Worm (Caenorhabditis elegans): ENCODE data around the gene F48G7.10.
A peak's percentile ranks its signal among the peaks of the same experiment; 100 is the strongest.

The F48G7.10 gene

DNA sequence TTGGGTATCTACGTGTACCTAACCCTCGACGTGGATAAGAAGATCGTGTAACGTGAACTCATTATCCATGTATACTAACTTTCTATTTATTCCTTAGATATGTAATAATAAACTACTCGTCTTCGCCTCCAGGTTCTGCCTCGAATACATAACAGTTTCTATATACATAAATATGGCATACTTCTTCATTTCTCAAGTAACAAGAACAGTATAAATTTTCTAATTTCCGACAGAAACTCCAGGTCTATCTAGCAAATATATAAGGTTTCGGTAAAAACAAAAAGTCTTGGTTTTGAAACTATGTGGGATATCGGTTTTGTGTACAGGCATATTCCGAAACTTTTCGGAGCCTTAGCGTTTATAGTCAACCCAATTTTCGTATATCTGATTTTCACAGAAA, 3.6 kb upstream of the F48G7.10 start, which contains the start of gene srj-37:
Gene srj-37 (plus strand): TSS at position 301 of the 400 bp plus-strand sequence.
- TF ChIP-seq nhr-12 (tag; optimal IDR thresholded peaks at IDR 0.05) (no peak), vab-15 (tag; optimal IDR thresholded peaks at IDR 0.05) (no peak), unc-30 (tag; optimal IDR thresholded peaks at IDR 0.05) (no peak), skn-1 (tag; optimal IDR thresholded peaks at IDR 0.05) (no peak), lir-3 (tag; optimal IDR thresholded peaks at IDR 0.05; ENCODE audit: poor library complexity) (no peak), fkh-4 (tag; optimal IDR thresholded peaks at IDR 0.05; ENCODE audit: borderline replicate concordance) (no peak), fkh-8 (tag; optimal IDR thresholded peaks at IDR 0.05) (no peak), ceh-63 (GFP tag; optimal IDR thresholded peaks at IDR 0.05) (no peak), sptf-1 (tag; optimal IDR thresholded peaks at IDR 0.05) (no peak), nhr-11 (tag; optimal IDR thresholded peaks at IDR 0.05) (no peak), pqm-1 (tag; optimal IDR thresholded peaks at IDR 0.05) (no peak), egl-13 (tag; optimal IDR thresholded peaks at IDR 0.05) (no peak), aly-2 (tag; optimal IDR thresholded peaks at IDR 0.05) (no peak), ceh-8 (GFP tag; optimal IDR thresholded peaks at IDR 0.05) (no peak), mef-2 (tag; optimal IDR thresholded peaks at IDR 0.05) (no peak)

DNA sequence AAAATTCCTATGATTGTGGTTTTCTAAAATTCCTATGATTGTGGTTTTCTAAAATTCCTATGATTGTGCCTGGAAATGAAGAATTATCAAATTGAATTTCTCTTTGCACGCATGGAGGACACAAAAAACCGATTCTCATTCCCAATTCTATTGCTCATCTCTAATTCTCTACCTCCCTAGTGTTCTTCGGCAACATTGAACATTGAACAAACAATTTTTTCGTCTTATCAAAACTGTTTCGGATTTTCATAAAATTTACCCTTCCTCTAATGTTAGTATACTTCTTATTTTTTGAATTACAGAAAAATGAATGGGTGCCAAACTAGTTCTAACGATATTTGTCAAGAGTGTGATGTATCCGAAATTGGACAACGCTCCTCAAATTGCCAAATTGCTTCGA, 1.5 kb upstream of the F48G7.10 start, which contains the start of gene pals-31:
Gene pals-31 (plus strand): TSS at position 301 of the 400 bp plus-strand sequence.
- TF ChIP-seq sox-4 (tag; optimal IDR thresholded peaks at IDR 0.05) (no peak), nhr-71 (tag; optimal IDR thresholded peaks at IDR 0.05) (no peak), unc-130 (tag; optimal IDR thresholded peaks at IDR 0.05) (no peak), C34B4.2 (tag; optimal IDR thresholded peaks at IDR 0.05) (no peak), F16B12.6 (tag; optimal IDR thresholded peaks at IDR 0.05) (no peak), lir-3 (tag; optimal IDR thresholded peaks at IDR 0.05; ENCODE audit: poor library complexity) (no peak), lin-39 (tag; optimal IDR thresholded peaks at IDR 0.05) (no peak), dsc-1 (tag; optimal IDR thresholded peaks at IDR 0.05) (no peak), lin-13 (GFP tag; optimal IDR thresholded peaks at IDR 0.05) (no peak)

ce11 chrV:635630-636029, 875 bp upstream of the F48G7.10 start:
- peak; percentile 35 for TF ChIP-seq blmp-1 (tag; optimal IDR thresholded peaks at IDR 0.05)
- TF ChIP-seq snpc-4 (tag; optimal IDR thresholded peaks at IDR 0.05): peak; percentile 66
- TF ChIP-seq efl-3 (GFP tag; optimal IDR thresholded peaks at IDR 0.05): no peak
- TF ChIP-seq lin-35 (GFP tag; optimal IDR thresholded peaks at IDR 0.05): peak in 1 of 2 experiments; percentile 67
- no peak for TF ChIP-seq tbx-2 (tag; optimal IDR thresholded peaks at IDR 0.05)
- peak; percentile 20 for TF ChIP-seq unc-130 (tag; optimal IDR thresholded peaks at IDR 0.05)
- TF ChIP-seq unc-86 (tag; optimal IDR thresholded peaks at IDR 0.05): no peak
- no peak for TF ChIP-seq dpl-1 (GFP tag; optimal IDR thresholded peaks at IDR 0.05)
- TF ChIP-seq zag-1 (tag; optimal IDR thresholded peaks at IDR 0.05): no peak
- no peak for TF ChIP-seq mep-1 (tag; optimal IDR thresholded peaks at IDR 0.05)
- no peak for TF ChIP-seq nhr-28 (tag; optimal IDR thresholded peaks at IDR 0.05)
- peak; percentile 27 for TF ChIP-seq C16A3.4 (tag; optimal IDR thresholded peaks at IDR 0.05)
- no peak for TF ChIP-seq mab-9 (GFP tag; IDR thresholded peaks at IDR 0.05)
- TF ChIP-seq pag-3 (tag; optimal IDR thresholded peaks at IDR 0.05; ENCODE audit: borderline replicate concordance, insufficient read depth): no peak
- no peak for TF ChIP-seq sptf-1 (tag; optimal IDR thresholded peaks at IDR 0.05)
- TF ChIP-seq egl-27 (tag; optimal IDR thresholded peaks at IDR 0.05): no peak
- peak in 1 of 2 experiments; percentile 10 for TF ChIP-seq lsy-2 (tag; optimal IDR thresholded peaks at IDR 0.05)
- TF ChIP-seq elt-3 (tag; optimal IDR thresholded peaks at IDR 0.05): peak in 1 of 6 experiments; percentile 8
- TF ChIP-seq C34B4.2 (tag; optimal IDR thresholded peaks at IDR 0.05): no peak
- TF ChIP-seq F16B12.6 (tag; optimal IDR thresholded peaks at IDR 0.05): no peak
- TF ChIP-seq lin-14 (GFP tag; optimal IDR thresholded peaks at IDR 0.05): peak; percentile 95
- TF ChIP-seq nhr-90 (tag; optimal IDR thresholded peaks at IDR 0.05; ENCODE audit: poor library complexity): peak; percentile 0
- no peak for TF ChIP-seq ama-1 (optimal IDR thresholded peaks at IDR 0.05)
- TF ChIP-seq ceh-82 (tag; optimal IDR thresholded peaks at IDR 0.05): no peak
- TF ChIP-seq dsc-1 (tag; optimal IDR thresholded peaks at IDR 0.05): no peak
- no peak for TF ChIP-seq xbp-1 (tag; optimal IDR thresholded peaks at IDR 0.05)
- TF ChIP-seq elt-2 (tag; optimal IDR thresholded peaks at IDR 0.05): peak; percentile 29
- TF ChIP-seq nhr-76 (tag; optimal IDR thresholded peaks at IDR 0.05): no peak
- no peak for TF ChIP-seq efl-1 (optimal IDR thresholded peaks at IDR 0.05)
- TF ChIP-seq efl-1 (GFP tag; optimal IDR thresholded peaks at IDR 0.05 in 1 of 2): no peak
- peak in 1 of 2 experiments; percentile 47 for TF ChIP-seq mdl-1 (tag; optimal IDR thresholded peaks at IDR 0.05)
- TF ChIP-seq nhr-20 (tag; optimal IDR thresholded peaks at IDR 0.05): peak; percentile 33
- TF ChIP-seq nhr-85 (tag): peak; percentile 80
